Worm (Caenorhabditis elegans): ENCODE results near the gene srd-32.

- TF ChIP-seq ztf-23 (GFP tag; IDR thresholded peaks at IDR 0.05) (no peak), klf-2 (GFP tag; conservative IDR thresholded peaks at IDR 0.05) (no peak), T22C8.4 (GFP tag; IDR thresholded peaks at IDR 0.05) (no peak)
Observed at ce11 chrV:4889477-4889876, 24.0 kb downstream of the srd-32 start, which contains the start of gene ugt-12.
